Worm (Caenorhabditis elegans) whole organism, L4 larva: ENCODE results near the gene B0361.3.

Experiments
- Y75B8A.6 ChIP-seq: fragments of 200-800 bp; sonication (Bioruptor generic); IDR thresholded peaks from 2 replicates; pipeline ENCODE4 v1.3.6; 2022; ENCODE audit warnings: missing genetic modification reagents, missing genetic modification characterization, missing compliant biosample characterization
- ces-1 ChIP-seq: fragments of 150-350 bp; sonication (generic microtip); optimal IDR thresholded peaks from 4 replicates; lab custom pipeline; 2014; ENCODE audit warnings: missing biosample characterization, missing genetic modification reagents, missing genetic modification characterization
- daf-12 ChIP-seq: fragments of 150-350 bp; optimal IDR thresholded peaks from 2 replicates; lab custom pipeline; 2014; ENCODE audit warnings: missing biosample characterization, missing genetic modification reagents, missing genetic modification characterization
- daf-19 ChIP-seq: fragments of 200-800 bp; sonication (Bioruptor generic); conservative IDR thresholded peaks from 2 replicates; pipeline ENCODE4 v1.3.6; 2022; ENCODE audit warnings: missing genetic modification characterization, missing compliant biosample characterization
- dpl-1 ChIP-seq: fragments of 150-350 bp; optimal IDR thresholded peaks from 2 replicates; lab custom pipeline; 2014; ENCODE audit warnings: missing biosample characterization, missing genetic modification reagents, missing genetic modification characterization
- hlh-30 ChIP-seq: sonication (generic microtip); optimal IDR thresholded peaks from 2 replicates; lab custom pipeline; 2017; ENCODE audit warnings: antibody characterized with exemption, mild to moderate bottlenecking, missing genetic modification characterization, missing compliant biosample characterization; ENCODE audit not compliant: insufficient read depth
- jun-1 ChIP-seq: fragments of 150-350 bp; optimal IDR thresholded peaks from 2 replicates; lab custom pipeline; 2014; ENCODE audit warnings: missing biosample characterization, missing genetic modification reagents, missing genetic modification characterization
- mep-1 ChIP-seq: fragments of 150-350 bp; sonication (generic microtip); optimal IDR thresholded peaks from 3 replicates; lab custom pipeline; 2014; ENCODE audit warnings: missing biosample characterization, missing genetic modification characterization
- nhr-10 ChIP-seq: fragments of 150-350 bp; optimal IDR thresholded peaks from 2 replicates; lab custom pipeline; 2014; ENCODE audit warnings: missing biosample characterization, missing genetic modification characterization
- skn-1 ChIP-seq: fragments of 150-350 bp; optimal IDR thresholded peaks from 2 replicates; lab custom pipeline; 2014; ENCODE audit warnings: missing biosample characterization, missing genetic modification characterization
- snpc-4 ChIP-seq: fragments of 150-350 bp; optimal IDR thresholded peaks from 2 replicates; lab custom pipeline; 2014; ENCODE audit warnings: missing biosample characterization, missing genetic modification characterization

- no peak for TF ChIP-seq hlh-30
- TF ChIP-seq jun-1 (tag; lab: Kevin White, UChicago), result no peak
- TF ChIP-seq daf-19 (GFP tag; lab: Robert Waterston, UW), result no peak
- TF ChIP-seq nhr-10, result no peak
- no peak for TF ChIP-seq Y75B8A.6 (GFP tag; lab: Robert Waterston, UW)
- no peak for TF ChIP-seq skn-1
- no peak for TF ChIP-seq dpl-1
- no peak for TF ChIP-seq snpc-4
- no peak for TF ChIP-seq mep-1 (tag; lab: Kevin White, UChicago)
- TF ChIP-seq ces-1 (GFP tag; lab: Kevin White, UChicago), result no peak
- TF ChIP-seq daf-12 (tag; lab: Kevin White, UChicago), result no peak
These were observed 27.4 kb downstream of the B0361.3 start, which contains the start of gene acbp-4 for ce11 chrIII:7308600-7309109.
